Fruit fly (Drosophila melanogaster) S2 (cell line): ENCODE results near the gene eater.

Source experiments
- CG8478 ChIP-seq: fragments of >200 bp; optimal IDR thresholded peaks from 2 replicates; lab custom pipeline; 2018
- CTCF ChIP-seq, 2 experiments: fragments of >200 bp; optimal IDR thresholded peaks; 2 replicates each; lab custom pipeline; 2018

The eater gene

dm6 chr3R:27099579-27099978 is at the start of gene eater:
eater (minus strand) TSS chr3R:27099679.
- TF ChIP-seq CTCF (optimal IDR thresholded peaks at IDR 0.05; lab: Kevin White, UChicago): no peak
- no peak for TF ChIP-seq CG8478 (lab: Kevin White, UChicago)

dm6 chr3R:27139963-27140362 is 40.5 kb upstream of the eater start:
- TF ChIP-seq CTCF (optimal IDR thresholded peaks at IDR 0.05; lab: Kevin White, UChicago) (no peak), CG8478 (lab: Kevin White, UChicago) (no peak)

dm6 chr3R:27138700-27139099 is 39.2 kb upstream of the eater start:
- TF ChIP-seq CG8478 (lab: Kevin White, UChicago) (no peak), CTCF (optimal IDR thresholded peaks at IDR 0.05; lab: Kevin White, UChicago) (no peak)

- no peak for TF ChIP-seq CTCF (optimal IDR thresholded peaks at IDR 0.05; lab: Kevin White, UChicago)
Observed at dm6 chr3R:27137914-27138323, 38.4 kb upstream of the eater start.

dm6 chr3R:27135692-27136641 is 36.5 kb upstream of the eater start:
- TF ChIP-seq CTCF (optimal IDR thresholded peaks at IDR 0.05; lab: Kevin White, UChicago): no peak

dm6 chr3R:27134728-27135361 is 35.4 kb upstream of the eater start:
- TF ChIP-seq CG8478 (lab: Kevin White, UChicago) (no peak), CTCF (optimal IDR thresholded peaks at IDR 0.05; lab: Kevin White, UChicago) (no peak)

dm6 chr3R:27133992-27134391 is 34.5 kb upstream of the eater start:
- TF ChIP-seq CTCF (optimal IDR thresholded peaks at IDR 0.05; lab: Kevin White, UChicago) (no peak), CG8478 (lab: Kevin White, UChicago) (no peak)

- TF ChIP-seq CG8478 (lab: Kevin White, UChicago) (no peak), CTCF (optimal IDR thresholded peaks at IDR 0.05; lab: Kevin White, UChicago) (no peak)
Observed at dm6 chr3R:27131408-27131807, 31.9 kb upstream of the eater start.

- TF ChIP-seq CTCF (optimal IDR thresholded peaks at IDR 0.05; lab: Kevin White, UChicago): no peak
- TF ChIP-seq CG8478 (lab: Kevin White, UChicago): no peak
Observed at dm6 chr3R:27130551-27131161, 31.2 kb upstream of the eater start.

- TF ChIP-seq CG8478 (lab: Kevin White, UChicago) (no peak), CTCF (optimal IDR thresholded peaks at IDR 0.05; lab: Kevin White, UChicago) (no peak)
Observed at dm6 chr3R:27129580-27130385, 30.3 kb upstream of the eater start.

dm6 chr3R:27128723-27129122 is 29.2 kb upstream of the eater start:
- TF ChIP-seq CG8478 (lab: Kevin White, UChicago) (no peak), CTCF (optimal IDR thresholded peaks at IDR 0.05; lab: Kevin White, UChicago) (no peak)

dm6 chr3R:27124588-27124987 is 25.1 kb upstream of the eater start, which contains the start of gene CG6059:
CG6059 (minus strand) TSS chr3R:27124688.
- no peak for TF ChIP-seq CG8478 (lab: Kevin White, UChicago)
- no peak for TF ChIP-seq CTCF (optimal IDR thresholded peaks at IDR 0.05; lab: Kevin White, UChicago)

dm6 chr3R:27118346-27118745 is 18.9 kb upstream of the eater start, which contains the start of gene CG5882:
CG5882 (plus strand) TSS chr3R:27118646.
- no peak for TF ChIP-seq CTCF (optimal IDR thresholded peaks at IDR 0.05; lab: Kevin White, UChicago)
- TF ChIP-seq CG8478 (lab: Kevin White, UChicago): no peak

dm6 chr3R:27116465-27117092 is 17.1 kb upstream of the eater start, which contains the start of the genes CG6066 and CG5880:
CG6066 (minus strand) TSS chr3R:27116707.
CG5880 (plus strand) TSS chr3R:27116745.
- TF ChIP-seq CG8478 (lab: Kevin White, UChicago) (no peak), CTCF (optimal IDR thresholded peaks at IDR 0.05; lab: Kevin White, UChicago) (peak in 1 of 2 experiments; percentile 0)
